Fruit fly (Drosophila melanogaster) whole organism, embryonic: ENCODE data around the gene CG17777.

Experiments used
- Adf1 ChIP-seq: fragments of 200-800 bp; sonication (Bioruptor generic); IDR thresholded peaks from 2 replicates; pipeline ENCODE4 v1.3.6; 2022; ENCODE audit warnings: missing biosample characterization, missing genetic modification characterization
- Antp ChIP-seq: fragments of 200-800 bp; sonication (Bioruptor generic); optimal IDR thresholded peaks from 3 replicates; lab custom pipeline; 2016; ENCODE audit warnings: missing biosample characterization, missing genetic modification characterization
- BEAF-32 ChIP-seq: fragments of 200-800 bp; sonication (Bioruptor generic); optimal IDR thresholded peaks from 3 replicates; lab custom pipeline; 2017; ENCODE audit warnings: missing biosample characterization, missing genetic modification characterization, mild to moderate bottlenecking, moderate library complexity, missing genetic modification reagents
- Bgb ChIP-seq: fragments of 200-800 bp; sonication (Bioruptor generic); IDR thresholded peaks from 2 replicates; pipeline ENCODE4 v1.3.6; 2022; ENCODE audit warnings: missing biosample characterization, missing genetic modification characterization; ENCODE audit not compliant: partially characterized antibody
- CG1024 ChIP-seq: fragments of 200-800 bp; sonication (Bioruptor generic); IDR thresholded peaks from 2 replicates; pipeline ENCODE4 v1.3.6; 2022; ENCODE audit warnings: missing biosample characterization, missing genetic modification characterization
- CG10543 ChIP-seq: fragments of 200-800 bp; sonication (Bioruptor generic); optimal IDR thresholded peaks from 3 replicates; lab custom pipeline; 2017; ENCODE audit warnings: missing biosample characterization, mild to moderate bottlenecking, missing genetic modification characterization, moderate library complexity
- CG13775 ChIP-seq: fragments of 200-800 bp; sonication (Bioruptor generic); optimal IDR thresholded peaks from 3 replicates; lab custom pipeline; 2017; ENCODE audit warnings: missing biosample characterization, mild to moderate bottlenecking, missing genetic modification characterization
- CG14014 ChIP-seq: fragments of 200-800 bp; sonication (Bioruptor generic); IDR thresholded peaks from 2 replicates; pipeline ENCODE4 v1.3.6; 2022; ENCODE audit warnings: missing biosample characterization, missing genetic modification characterization
- CG14860 ChIP-seq: fragments of 200-800 bp; sonication (Bioruptor generic); IDR thresholded peaks from 3 replicates; pipeline ENCODE4 v1.3.6; 2022; ENCODE audit warnings: missing biosample characterization, missing genetic modification characterization; ENCODE audit not compliant: partially characterized antibody
- CG1792 ChIP-seq: fragments of 200-800 bp; sonication (Bioruptor generic); optimal IDR thresholded peaks from 2 replicates; lab custom pipeline; 2016; ENCODE audit warnings: missing biosample characterization, missing genetic modification characterization
- CG2120 ChIP-seq: fragments of 200-800 bp; sonication (Bioruptor generic); optimal IDR thresholded peaks from 3 replicates; lab custom pipeline; 2016; ENCODE audit warnings: missing biosample characterization, missing genetic modification characterization
- CG32532 ChIP-seq: fragments of 200-800 bp; sonication (Bioruptor generic); IDR thresholded peaks from 2 replicates; pipeline ENCODE4 v1.3.6; 2022; ENCODE audit warnings: missing biosample characterization, missing genetic modification characterization
- CG34422 ChIP-seq: fragments of 200-800 bp; sonication (Bioruptor generic); IDR thresholded peaks from 3 replicates; pipeline ENCODE4 v1.3.6; 2022; ENCODE audit warnings: missing biosample characterization, missing genetic modification characterization
- CG3838 ChIP-seq: fragments of 200-800 bp; sonication (Bioruptor generic); optimal IDR thresholded peaks from 3 replicates; lab custom pipeline; 2016; ENCODE audit warnings: missing biosample characterization, missing genetic modification characterization
- CG6254 ChIP-seq: fragments of 200-800 bp; sonication (Bioruptor generic); optimal IDR thresholded peaks from 3 replicates; lab custom pipeline; 2017; ENCODE audit warnings: mild to moderate bottlenecking, missing biosample characterization, missing genetic modification reagents, missing genetic modification characterization
- CG6791 ChIP-seq: fragments of 200-800 bp; sonication (Bioruptor generic); IDR thresholded peaks from 3 replicates; pipeline ENCODE4 v1.3.6; 2022; ENCODE audit warnings: missing biosample characterization, missing genetic modification characterization; ENCODE audit not compliant: partially characterized antibody
- CG6813 ChIP-seq: fragments of 200-800 bp; sonication (Bioruptor generic); optimal IDR thresholded peaks from 2 replicates; lab custom pipeline; 2017; ENCODE audit warnings: missing biosample characterization, missing genetic modification characterization, mild to moderate bottlenecking, moderate library complexity, missing genetic modification reagents
- CG7745 ChIP-seq: fragments of 200-800 bp; sonication (Bioruptor generic); optimal IDR thresholded peaks from 2 replicates; lab custom pipeline; 2018; ENCODE audit warnings: missing biosample characterization, mild to moderate bottlenecking, missing genetic modification characterization, moderate library complexity
- CG8290 ChIP-seq, 3 experiments: fragments of 200-800 bp; sonication (Bioruptor generic); optimal IDR thresholded peaks; 2 replicates each; lab custom pipeline; 2016 to 2019; ENCODE audit warnings: missing biosample characterization in 3 of 3, missing genetic modification characterization in 3 of 3, mild to moderate bottlenecking in 2 of 3, moderate library complexity in 1 of 3
- CG9215 ChIP-seq: fragments of 200-800 bp; sonication (Bioruptor generic); IDR thresholded peaks from 2 replicates; pipeline ENCODE4 v1.3.6; 2022; ENCODE audit warnings: missing biosample characterization, missing genetic modification characterization
- CG9437 ChIP-seq: fragments of 200-800 bp; sonication (Bioruptor generic); optimal IDR thresholded peaks from 2 replicates; lab custom pipeline; 2018; ENCODE audit warnings: missing biosample characterization, mild to moderate bottlenecking, missing genetic modification characterization
- CG9609 ChIP-seq: fragments of 200-800 bp; sonication (Bioruptor generic); optimal IDR thresholded peaks from 3 replicates; lab custom pipeline; 2016; ENCODE audit warnings: missing biosample characterization, missing genetic modification characterization
- CG9727 ChIP-seq: fragments of 200-800 bp; sonication (Bioruptor generic); optimal IDR thresholded peaks from 3 replicates; lab custom pipeline; 2017; ENCODE audit warnings: missing biosample characterization, mild to moderate bottlenecking, missing genetic modification characterization
- CG9817 ChIP-seq: fragments of 200-800 bp; sonication (Bioruptor generic); optimal IDR thresholded peaks from 2 replicates; lab custom pipeline; 2018; ENCODE audit warnings: missing biosample characterization, mild to moderate bottlenecking, missing genetic modification characterization, moderate library complexity
- CG9932 ChIP-seq: fragments of 200-800 bp; sonication (Bioruptor generic); IDR thresholded peaks from 2 replicates; pipeline ENCODE4 v1.3.6; 2022; ENCODE audit warnings: missing biosample characterization, missing genetic modification characterization
- Gsc ChIP-seq: fragments of 200-800 bp; sonication (Bioruptor generic); IDR thresholded peaks from 2 replicates; pipeline ENCODE4 v1.3.6; 2022; ENCODE audit warnings: missing biosample characterization, missing genetic modification characterization
- Hey ChIP-seq: fragments of 200-800 bp; sonication (Bioruptor generic); optimal IDR thresholded peaks from 3 replicates; lab custom pipeline; 2018; ENCODE audit warnings: missing biosample characterization, mild to moderate bottlenecking, missing genetic modification characterization
- Lim3 ChIP-seq: fragments of 200-800 bp; sonication (Bioruptor generic); IDR thresholded peaks from 2 replicates; pipeline ENCODE4 v1.3.6; 2022; ENCODE audit warnings: missing biosample characterization, missing genetic modification characterization
- MBD-R2 ChIP-seq: fragments of 200-800 bp; sonication (Bioruptor generic); IDR thresholded peaks from 2 replicates; pipeline ENCODE4 v1.3.6; 2022; ENCODE audit warnings: missing biosample characterization, missing genetic modification characterization
- MESR4 ChIP-seq: fragments of 200-800 bp; sonication (Bioruptor generic); optimal IDR thresholded peaks from 2 replicates; lab custom pipeline; 2018; ENCODE audit warnings: missing biosample characterization, mild to moderate bottlenecking, missing genetic modification characterization, moderate library complexity
- Oaz ChIP-seq: fragments of 200-800 bp; sonication (Bioruptor generic); IDR thresholded peaks from 2 replicates; pipeline ENCODE4 v1.3.6; 2022; ENCODE audit warnings: missing biosample characterization, missing genetic modification characterization
- Optix ChIP-seq: fragments of 200-800 bp; sonication (Bioruptor generic); IDR thresholded peaks from 3 replicates; pipeline ENCODE4 v1.3.6; 2022; ENCODE audit warnings: missing biosample characterization, missing genetic modification characterization
- Sin3A ChIP-seq: fragments of >200 bp; optimal IDR thresholded peaks from 2 replicates; lab custom pipeline; 2018
- Six4 ChIP-seq: fragments of 200-800 bp; sonication (Bioruptor generic); optimal IDR thresholded peaks from 2 replicates; lab custom pipeline; 2016; ENCODE audit warnings: missing biosample characterization, missing genetic modification characterization
- Sox100B ChIP-seq: fragments of 200-800 bp; sonication (Bioruptor generic); optimal IDR thresholded peaks from 3 replicates; lab custom pipeline; 2018; ENCODE audit warnings: missing biosample characterization, mild to moderate bottlenecking, missing genetic modification characterization
- ara ChIP-seq: fragments of 200-800 bp; sonication (Bioruptor generic); IDR thresholded peaks from 2 replicates; pipeline ENCODE4 v1.3.6; 2022; ENCODE audit warnings: missing biosample characterization, missing genetic modification characterization
- caup ChIP-seq: fragments of 200-800 bp; sonication (Bioruptor generic); optimal IDR thresholded peaks from 3 replicates; lab custom pipeline; 2017; ENCODE audit warnings: missing biosample characterization, mild to moderate bottlenecking, missing genetic modification characterization, moderate library complexity; ENCODE audit not compliant: severe bottlenecking
- chif ChIP-seq, 2 experiments: fragments of 200-800 bp; sonication (Bioruptor generic); optimal IDR thresholded peaks; 3 replicates each; lab custom pipeline; 2016; ENCODE audit warnings: missing biosample characterization in 2 of 2, missing genetic modification characterization in 2 of 2
- eve ChIP-seq, 2 experiments: fragments of >200 bp; optimal IDR thresholded peaks; 2 replicates each; lab custom pipeline; 2017; ENCODE audit warnings: missing biosample characterization in 2 of 2, missing genetic modification characterization in 2 of 2
- fd64A ChIP-seq: fragments of 200-800 bp; sonication (Bioruptor generic); optimal IDR thresholded peaks from 3 replicates; lab custom pipeline; 2018; ENCODE audit warnings: missing biosample characterization, mild to moderate bottlenecking, missing genetic modification characterization
- gcm ChIP-seq: fragments of 200-800 bp; sonication (Bioruptor generic); optimal IDR thresholded peaks from 2 replicates; lab custom pipeline; 2019; ENCODE audit warnings: missing biosample characterization, mild to moderate bottlenecking, missing genetic modification characterization, moderate library complexity
- gcm2 ChIP-seq: fragments of 200-800 bp; sonication (Bioruptor generic); optimal IDR thresholded peaks from 2 replicates; lab custom pipeline; 2016; ENCODE audit warnings: missing biosample characterization, missing genetic modification characterization
- jumu ChIP-seq: fragments of 200-800 bp; sonication (Bioruptor generic); optimal IDR thresholded peaks from 3 replicates; lab custom pipeline; 2016; ENCODE audit warnings: missing biosample characterization, missing genetic modification characterization
- nerfin-1 ChIP-seq: fragments of 200-800 bp; sonication (Bioruptor generic); optimal IDR thresholded peaks from 3 replicates; lab custom pipeline; 2019; ENCODE audit warnings: missing biosample characterization, mild to moderate bottlenecking, missing genetic modification characterization, moderate library complexity
- pros ChIP-seq: fragments of 200-800 bp; sonication (Bioruptor generic); optimal IDR thresholded peaks from 3 replicates; lab custom pipeline; 2019; ENCODE audit warnings: missing biosample characterization, mild to moderate bottlenecking, missing genetic modification characterization, moderate library complexity
- row ChIP-seq: fragments of 200-800 bp; sonication (Bioruptor generic); IDR thresholded peaks from 3 replicates; pipeline ENCODE4 v1.3.6; 2022; ENCODE audit warnings: missing biosample characterization, missing genetic modification characterization
- sna ChIP-seq: fragments of 200-800 bp; sonication (Bioruptor generic); IDR thresholded peaks from 2 replicates; pipeline ENCODE4 v1.3.6; 2022; ENCODE audit warnings: missing biosample characterization, missing genetic modification characterization; ENCODE audit not compliant: partially characterized antibody
- tio ChIP-seq: fragments of 200-800 bp; sonication (Bioruptor generic); optimal IDR thresholded peaks from 2 replicates; lab custom pipeline; 2017; ENCODE audit warnings: missing biosample characterization, missing genetic modification characterization, inconsistent platforms
- tna ChIP-seq: fragments of 200-800 bp; sonication (Bioruptor generic); IDR thresholded peaks from 2 replicates; pipeline ENCODE4 v1.3.6; 2022; ENCODE audit warnings: missing biosample characterization, missing genetic modification characterization; ENCODE audit not compliant: partially characterized antibody
- unc-4 ChIP-seq: fragments of 200-800 bp; sonication (Bioruptor generic); IDR thresholded peaks from 2 replicates; pipeline ENCODE4 v1.3.6; 2022; ENCODE audit warnings: missing biosample characterization, missing genetic modification characterization; ENCODE audit not compliant: partially characterized antibody
- vfl ChIP-seq: fragments of 200-800 bp; sonication (Bioruptor generic); optimal IDR thresholded peaks from 2 replicates; lab custom pipeline; 2016; ENCODE audit warnings: missing biosample characterization, missing genetic modification characterization

CG17777 gene

dm6 chrX:2145114-2145513 is 41.5 kb upstream of the CG17777 start, which contains the start of gene Pgd (continued):
- TF ChIP-seq CG9609 (GFP tag; lab: Kevin White, UChicago) (no peak), Optix (GFP tag; lab: Robert Waterston, UW) (no peak), CG14014 (no peak), tna (no peak), fd64A (no peak), unc-4 (GFP tag; lab: Robert Waterston, UW) (peak; percentile 79), Sox100B (no peak), CG7745 (tag; lab: Kevin White, UChicago) (no peak), tio (GFP tag; lab: Kevin White, UChicago) (no peak), nerfin-1 (tag; lab: Kevin White, UChicago) (no peak), vfl (GFP tag; lab: Kevin White, UChicago) (no peak), Hey (tag; lab: Kevin White, UChicago) (no peak), MESR4 (GFP tag; lab: Kevin White, UChicago) (peak; percentile 12), CG14860 (0 out of 3 replicates have a peak, but pooled peaks have one; percentile 12), CG6791 (GFP tag; lab: Robert Waterston, UW) (peak; percentile 60; the same call in 2 of the 3 replicates), BEAF-32 (GFP tag; lab: Kevin White, UChicago) (peak; percentile 71), Antp (GFP tag; lab: Kevin White, UChicago) (no peak), CG13775 (GFP tag; lab: Kevin White, UChicago) (no peak), CG8290 (GFP tag; optimal IDR thresholded peaks at IDR 0.05; lab: Kevin White, UChicago) (no peak), CG8290 (tag; optimal IDR thresholded peaks at IDR 0.05; lab: Kevin White, UChicago) (peak in 1 of 2 experiments; percentile 24), CG2120 (GFP tag; lab: Kevin White, UChicago) (no peak), CG32532 (no peak), Oaz (no peak), CG1792 (no peak), Bgb (GFP tag; lab: Robert Waterston, UW) (peak; percentile 73), pros (GFP tag; lab: Kevin White, UChicago) (no peak), gcm (GFP tag; lab: Kevin White, UChicago) (no peak), CG1024 (no peak), CG9437 (GFP tag; lab: Kevin White, UChicago) (no peak), CG6813 (GFP tag; lab: Kevin White, UChicago) (no peak), chif (GFP tag; optimal IDR thresholded peaks at IDR 0.05; lab: Kevin White, UChicago) (no peak), jumu (no peak), CG6254 (GFP tag; lab: Kevin White, UChicago) (no peak), Gsc (GFP tag; lab: Robert Waterston, UW) (no peak), ara (GFP tag; lab: Robert Waterston, UW) (no peak), caup (no peak), row (GFP tag; lab: Robert Waterston, UW) (no peak), Six4 (no peak), CG9215 (GFP tag; lab: Robert Waterston, UW) (no peak), CG9727 (GFP tag; lab: Kevin White, UChicago) (no peak), Sin3A (no peak), CG34422 (GFP tag; lab: Robert Waterston, UW) (no peak), Adf1 (GFP tag; lab: Robert Waterston, UW) (no peak), Lim3 (GFP tag; lab: Robert Waterston, UW) (no peak), CG10543 (GFP tag; lab: Kevin White, UChicago) (no peak), CG9817 (no peak), MBD-R2 (GFP tag; lab: Robert Waterston, UW) (no peak), sna (GFP tag; lab: Robert Waterston, UW) (peak; percentile 55), eve (GFP tag; optimal IDR thresholded peaks at IDR 0.05; lab: Kevin White, UChicago) (no peak), CG3838 (GFP tag; lab: Kevin White, UChicago) (no peak), CG9932 (GFP tag; lab: Robert Waterston, UW) (no peak), gcm2 (no peak)
